Worm (Caenorhabditis elegans) whole organism, young adult: ENCODE results near the gene nhr-140.

Source experiments
- F23B12.7 ChIP-seq: sonication (generic microtip); optimal IDR thresholded peaks from 2 replicates; lab custom pipeline; 2017; ENCODE audit warnings: missing genetic modification characterization, mild to moderate bottlenecking, missing compliant biosample characterization, antibody characterized with exemption, moderate library complexity; ENCODE audit not compliant: insufficient read depth
- K12H6.12 ChIP-seq: fragments of 200-800 bp; sonication (Bioruptor generic); optimal IDR thresholded peaks from 2 replicates; lab custom pipeline; 2018; ENCODE audit warnings: mild to moderate bottlenecking, missing genetic modification characterization, missing compliant biosample characterization
- Y53G8AR.9 ChIP-seq: fragments of 200-800 bp; sonication (Bioruptor generic); conservative IDR thresholded peaks from 2 replicates; pipeline ENCODE4 v1.3.6; 2022; ENCODE audit warnings: missing genetic modification reagents, missing genetic modification characterization, missing compliant biosample characterization
- akir-1 ChIP-seq: fragments of 200-800 bp; sonication (Bioruptor generic); optimal IDR thresholded peaks from 2 replicates; lab custom pipeline; 2018; ENCODE audit warnings: mild to moderate bottlenecking, missing genetic modification characterization, moderate library complexity, missing compliant biosample characterization
- dpl-1 ChIP-seq: fragments of 150-350 bp; optimal IDR thresholded peaks from 2 replicates; lab custom pipeline; 2014; ENCODE audit warnings: missing biosample characterization, missing genetic modification reagents, missing genetic modification characterization
- lin-35 ChIP-seq, 3 experiments: fragments of 150-350 bp in 2 of 3; sonication (generic microtip) in 1 of 3; optimal IDR thresholded peaks; 2 replicates each; lab custom pipeline; 2014 to 2018; ENCODE audit warnings: missing biosample characterization in 3 of 3, missing genetic modification characterization in 3 of 3, missing genetic modification reagents in 3 of 3
- nfya-1 ChIP-seq: sonication (generic microtip); optimal IDR thresholded peaks from 2 replicates; lab custom pipeline; 2017; ENCODE audit warnings: antibody characterized with exemption, missing compliant biosample characterization, missing genetic modification characterization, borderline replicate concordance; ENCODE audit not compliant: insufficient read depth
- nfyb-1 ChIP-seq: fragments of 200-800 bp; sonication (Bioruptor generic); IDR thresholded peaks from 2 replicates; pipeline ENCODE4 v1.3.6; 2022; ENCODE audit warnings: missing genetic modification reagents, missing genetic modification characterization, missing compliant biosample characterization
- pbrm-1 ChIP-seq: fragments of 200-800 bp; sonication (Bioruptor generic); IDR thresholded peaks from 2 replicates; pipeline ENCODE4 v1.3.6; 2022; ENCODE audit warnings: missing genetic modification reagents, missing genetic modification characterization, missing compliant biosample characterization
- rpc-1 ChIP-seq, 2 experiments: fragments of 150-350 bp in 1 of 2; sonication (generic microtip) in 1 of 2; optimal IDR thresholded peaks; 2 replicates each; lab custom pipeline; 2014 to 2018; ENCODE audit warnings: missing biosample characterization in 1 of 2, missing genetic modification characterization in 1 of 2, missing genetic modification reagents in 1 of 2, missing genotype in 1 of 2
- snpc-1.3 ChIP-seq: sonication (generic microtip); optimal IDR thresholded peaks from 2 replicates; lab custom pipeline; 2017; ENCODE audit warnings: missing genetic modification characterization, mild to moderate bottlenecking, missing compliant biosample characterization, antibody characterized with exemption, moderate library complexity, missing genotype, missing genetic modification reagents; ENCODE audit not compliant: insufficient read depth
- snpc-4 ChIP-seq, 5 experiments: fragments of 150-350 bp in 1 of 5; sonication (generic microtip) in 4 of 5; optimal IDR thresholded peaks; 2 replicates each; lab custom pipeline; 2014 to 2018; ENCODE audit warnings: missing genetic modification characterization in 5 of 5, missing biosample characterization in 3 of 5, antibody characterized with exemption in 2 of 5, mild to moderate bottlenecking in 2 of 5, missing compliant biosample characterization in 2 of 5, missing genotype in 2 of 5, moderate library complexity in 2 of 5, missing genetic modification reagents in 1 of 5
- unc-130 ChIP-seq: sonication (generic microtip); optimal IDR thresholded peaks from 2 replicates; lab custom pipeline; 2016; ENCODE audit warnings: missing genetic modification reagents, missing genetic modification characterization, missing compliant biosample characterization
- unc-62 ChIP-seq: fragments of 150-350 bp; optimal IDR thresholded peaks from 2 replicates; lab custom pipeline; 2014; ENCODE audit warnings: missing biosample characterization, missing genetic modification reagents, missing genetic modification characterization

DNA sequence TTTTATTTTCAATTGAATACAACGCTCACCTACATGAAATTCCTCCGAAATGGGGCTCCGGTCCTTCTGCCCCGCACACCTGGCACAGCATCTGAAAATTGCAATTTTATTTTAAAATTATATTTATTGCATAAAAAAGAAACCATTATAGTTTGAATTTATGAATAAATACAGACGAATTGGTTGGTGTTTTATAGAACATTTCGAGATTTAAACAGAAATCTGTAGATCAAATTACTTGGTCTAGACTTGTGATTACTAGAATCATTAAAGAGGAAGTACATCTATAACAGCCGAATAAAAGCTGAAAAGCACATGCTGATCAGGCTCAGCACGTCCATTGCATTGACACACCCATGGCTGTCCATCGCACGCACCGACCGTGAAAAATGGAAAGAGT is 2.3 kb upstream of the nhr-140 start, which contains the start of gene nhr-162:
- TF ChIP-seq nfyb-1 (GFP tag; lab: Robert Waterston, UW) (no peak), K12H6.12 (tag; lab: Kevin White, UChicago) (no peak), dpl-1 (GFP tag; lab: Kevin White, UChicago) (no peak), snpc-4 (GFP tag; optimal IDR thresholded peaks at IDR 0.05; lab: Kevin White, UChicago) (no peak), snpc-4 (tag; optimal IDR thresholded peaks at IDR 0.05; lab: Kevin White, UChicago) (no peak), rpc-1 (optimal IDR thresholded peaks at IDR 0.05; lab: Kevin White, UChicago) (no peak), rpc-1 (tag; optimal IDR thresholded peaks at IDR 0.05; lab: Kevin White, UChicago) (no peak), nfya-1 (tag; lab: Kevin White, UChicago) (no peak), unc-62 (GFP tag; lab: Kevin White, UChicago) (no peak), Y53G8AR.9 (no peak), pbrm-1 (no peak), snpc-1.3 (tag; lab: Kevin White, UChicago) (no peak), F23B12.7 (tag; lab: Kevin White, UChicago) (no peak), lin-35 (GFP tag; optimal IDR thresholded peaks at IDR 0.05; lab: Kevin White, UChicago) (no peak), unc-130 (GFP tag; lab: Kevin White, UChicago) (no peak), akir-1 (no peak)
